Worm (Caenorhabditis elegans) whole organism, midembryonic: Measurements from ENCODE around the gene ser-4.

Experiments
- T22C8.4 ChIP-seq: fragments of 200-800 bp; sonication (Bioruptor generic); IDR thresholded peaks from 2 replicates; pipeline ENCODE4 v1.3.6; 2022; ENCODE audit warnings: missing genetic modification characterization, missing compliant biosample characterization
- cog-1 ChIP-seq: sonication (generic microtip); optimal IDR thresholded peaks from 2 replicates; lab custom pipeline; 2016; ENCODE audit warnings: missing genetic modification characterization, missing compliant biosample characterization
- flt-1 ChIP-seq: fragments of 200-800 bp; sonication (Bioruptor generic); IDR thresholded peaks from 2 replicates; pipeline ENCODE4 v1.3.6; 2022; ENCODE audit warnings: missing genetic modification characterization, missing compliant biosample characterization
- klf-2 ChIP-seq: fragments of 200-800 bp; sonication (Bioruptor generic); conservative IDR thresholded peaks from 2 replicates; pipeline ENCODE4 v1.3.6; 2022; ENCODE audit warnings: missing genetic modification reagents, missing genetic modification characterization, missing compliant biosample characterization
- med-1 ChIP-seq: sonication (generic microtip); optimal IDR thresholded peaks from 2 replicates; lab custom pipeline; 2017; ENCODE audit warnings: missing genetic modification characterization, mild to moderate bottlenecking, missing compliant biosample characterization, antibody characterized with exemption, missing genetic modification reagents; ENCODE audit not compliant: insufficient read depth
- ref-1 ChIP-seq: fragments of 200-800 bp; sonication (Bioruptor generic); conservative IDR thresholded peaks from 2 replicates; pipeline ENCODE4 v1.3.6; 2022; ENCODE audit warnings: missing genetic modification reagents, missing genetic modification characterization, missing compliant biosample characterization
- tab-1 ChIP-seq: fragments of 200-800 bp; sonication (Bioruptor generic); IDR thresholded peaks from 2 replicates; pipeline ENCODE4 v1.3.6; 2022; ENCODE audit warnings: missing genetic modification characterization, missing compliant biosample characterization
- ztf-23 ChIP-seq: fragments of 200-800 bp; sonication (Bioruptor generic); IDR thresholded peaks from 2 replicates; pipeline ENCODE4 v1.3.6; 2022; ENCODE audit warnings: missing genetic modification reagents, missing genetic modification characterization, missing compliant biosample characterization
- ztf-29 ChIP-seq: fragments of 200-800 bp; sonication (Bioruptor generic); IDR thresholded peaks from 2 replicates; pipeline ENCODE4 v1.3.6; 2022; ENCODE audit warnings: missing genetic modification reagents, missing genetic modification characterization, missing compliant biosample characterization

Gene ser-4

DNA sequence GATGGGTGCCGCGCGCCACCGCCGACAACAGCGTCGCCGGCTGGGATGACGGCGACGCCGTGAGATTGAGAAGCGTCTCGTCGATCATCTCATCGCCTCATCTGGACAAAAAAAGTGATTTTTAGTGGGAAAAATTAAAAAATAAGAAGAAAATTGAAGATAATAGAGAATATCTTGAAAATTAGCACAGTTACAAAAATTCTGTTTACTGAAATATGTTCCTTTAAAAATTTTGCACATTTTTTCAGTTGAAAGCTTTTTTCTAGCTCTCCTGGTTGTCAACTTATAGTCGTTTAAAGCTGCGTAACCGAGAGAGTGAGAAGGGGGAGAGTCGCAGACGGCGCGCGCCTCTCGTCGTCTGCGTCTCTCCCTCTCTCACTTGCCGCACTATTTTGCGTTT, at the start of gene ser-4:
ser-4 (minus strand) TSS at position 101 of the 400 bp plus-strand sequence.
- TF ChIP-seq ztf-23 (GFP tag; lab: Robert Waterston, UW), result no peak
- TF ChIP-seq klf-2 (GFP tag; lab: Robert Waterston, UW), result no peak
- no peak for TF ChIP-seq flt-1 (GFP tag; lab: Robert Waterston, UW)

DNA sequence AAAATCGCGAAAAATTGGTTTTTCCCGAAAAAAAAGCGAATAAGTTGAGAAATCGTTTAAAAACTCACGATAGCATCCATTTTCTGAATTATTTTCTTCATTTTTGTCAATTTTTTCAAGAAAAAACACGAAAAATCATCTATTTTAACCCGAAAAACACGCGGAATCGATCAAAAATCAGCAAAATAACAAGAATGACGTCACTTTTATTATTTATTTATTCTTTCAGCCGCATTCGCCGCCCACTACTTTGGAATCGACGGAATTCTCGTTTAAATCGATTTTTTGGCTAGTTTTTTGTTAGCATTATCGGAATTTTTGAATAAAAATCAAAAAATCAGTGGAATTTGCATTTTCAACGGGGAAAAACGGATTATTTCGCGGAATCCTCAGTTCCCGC, 45.1 kb upstream of the ser-4 start, which contains the start of gene Y39A3CL.4:
Y39A3CL.4 (minus strand) TSS at position 101 of the 400 bp plus-strand sequence.
- TF ChIP-seq cog-1 (tag; lab: Kevin White, UChicago), result no peak
- no peak for TF ChIP-seq T22C8.4 (GFP tag; lab: Robert Waterston, UW)
- TF ChIP-seq ztf-29 (GFP tag; lab: Robert Waterston, UW), result no peak
- no peak for TF ChIP-seq tab-1 (GFP tag; lab: Robert Waterston, UW)
- TF ChIP-seq flt-1 (GFP tag; lab: Robert Waterston, UW), result no peak
- no peak for TF ChIP-seq klf-2 (GFP tag; lab: Robert Waterston, UW)
- TF ChIP-seq ref-1 (GFP tag; lab: Robert Waterston, UW), result no peak
- no peak for TF ChIP-seq ztf-23 (GFP tag; lab: Robert Waterston, UW)
- TF ChIP-seq med-1, result no peak

DNA sequence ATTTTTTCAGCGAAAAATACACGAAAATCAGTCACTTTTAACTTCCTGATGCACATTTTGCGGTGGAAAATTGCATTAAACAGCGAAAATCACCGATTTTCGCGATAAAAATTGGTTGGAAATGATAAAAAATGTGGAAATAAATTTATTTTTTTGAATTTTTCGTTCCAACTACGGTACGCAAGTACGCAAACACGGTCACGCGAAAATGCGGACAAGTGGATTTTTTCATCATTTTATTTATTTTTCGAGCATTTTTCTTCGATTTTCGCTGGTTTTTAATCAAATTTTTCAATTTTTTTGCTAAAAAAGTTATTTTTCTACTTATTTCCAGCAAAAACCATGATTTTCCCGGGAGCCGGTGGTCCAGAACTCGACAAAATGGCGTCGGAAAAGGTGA, 44.6 kb upstream of the ser-4 start, which contains the start of gene Y39A3CL.3:
Y39A3CL.3 (plus strand) TSS at position 335 of the 400 bp plus-strand sequence.
- TF ChIP-seq ztf-29 (GFP tag; lab: Robert Waterston, UW), result no peak
- TF ChIP-seq ref-1 (GFP tag; lab: Robert Waterston, UW), result no peak
- TF ChIP-seq cog-1 (tag; lab: Kevin White, UChicago), result no peak
- TF ChIP-seq tab-1 (GFP tag; lab: Robert Waterston, UW), result no peak
- TF ChIP-seq T22C8.4 (GFP tag; lab: Robert Waterston, UW), result no peak
- TF ChIP-seq ztf-23 (GFP tag; lab: Robert Waterston, UW), result no peak
- no peak for TF ChIP-seq med-1
- no peak for TF ChIP-seq flt-1 (GFP tag; lab: Robert Waterston, UW)
- TF ChIP-seq klf-2 (GFP tag; lab: Robert Waterston, UW), result no peak

DNA sequence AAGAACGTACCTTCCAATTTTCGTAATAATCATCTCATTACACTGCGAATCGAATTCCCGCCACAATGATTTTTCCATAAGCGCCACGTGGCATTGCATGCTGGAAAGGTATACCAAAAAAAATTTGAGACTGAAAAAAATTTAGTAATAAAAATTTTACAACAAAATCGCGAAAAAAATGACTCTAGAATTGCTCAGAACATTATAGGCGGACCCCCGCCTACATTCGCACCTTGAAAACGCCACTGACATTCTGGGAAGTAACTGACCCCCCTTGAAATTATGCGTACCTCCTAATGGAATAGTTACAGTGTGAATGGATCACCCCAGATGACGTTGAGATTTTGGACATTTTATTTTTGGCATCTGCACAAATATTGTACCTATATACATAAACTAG, 37.1 kb upstream of the ser-4 start, which contains the start of gene tbx-43:
tbx-43 (minus strand) TSS at position 101 of the 400 bp plus-strand sequence.
- TF ChIP-seq ztf-29 (GFP tag; lab: Robert Waterston, UW) (no peak), ztf-23 (GFP tag; lab: Robert Waterston, UW) (no peak), med-1 (no peak), flt-1 (GFP tag; lab: Robert Waterston, UW) (no peak), ref-1 (GFP tag; lab: Robert Waterston, UW) (no peak), tab-1 (GFP tag; lab: Robert Waterston, UW) (no peak), klf-2 (GFP tag; lab: Robert Waterston, UW) (no peak), T22C8.4 (GFP tag; lab: Robert Waterston, UW) (no peak), cog-1 (tag; lab: Kevin White, UChicago) (no peak)

DNA sequence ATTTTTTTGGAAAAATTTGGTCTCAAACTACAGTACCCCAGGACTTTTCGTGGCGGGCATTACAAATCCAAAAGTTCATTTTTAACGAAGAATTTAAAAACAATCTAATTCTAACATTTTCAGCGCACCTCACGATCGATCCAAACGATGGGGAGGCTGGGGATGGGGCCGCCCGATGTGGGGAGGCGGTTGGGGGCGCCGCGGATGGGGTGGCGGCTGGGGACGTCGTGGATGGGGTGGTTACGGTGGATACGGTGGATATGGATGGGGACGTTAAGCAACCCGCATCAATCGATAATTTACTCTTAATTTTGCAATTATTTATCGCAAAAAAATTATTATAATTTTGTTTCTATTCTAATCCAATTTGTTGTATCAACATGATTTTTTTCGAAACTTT, 31.6 kb upstream of the ser-4 start:
- TF ChIP-seq ref-1 (GFP tag; lab: Robert Waterston, UW) (no peak), cog-1 (tag; lab: Kevin White, UChicago) (no peak), T22C8.4 (GFP tag; lab: Robert Waterston, UW) (no peak), klf-2 (GFP tag; lab: Robert Waterston, UW) (no peak), flt-1 (GFP tag; lab: Robert Waterston, UW) (no peak), med-1 (no peak), ztf-23 (GFP tag; lab: Robert Waterston, UW) (no peak), tab-1 (GFP tag; lab: Robert Waterston, UW) (no peak), ztf-29 (GFP tag; lab: Robert Waterston, UW) (no peak)

DNA sequence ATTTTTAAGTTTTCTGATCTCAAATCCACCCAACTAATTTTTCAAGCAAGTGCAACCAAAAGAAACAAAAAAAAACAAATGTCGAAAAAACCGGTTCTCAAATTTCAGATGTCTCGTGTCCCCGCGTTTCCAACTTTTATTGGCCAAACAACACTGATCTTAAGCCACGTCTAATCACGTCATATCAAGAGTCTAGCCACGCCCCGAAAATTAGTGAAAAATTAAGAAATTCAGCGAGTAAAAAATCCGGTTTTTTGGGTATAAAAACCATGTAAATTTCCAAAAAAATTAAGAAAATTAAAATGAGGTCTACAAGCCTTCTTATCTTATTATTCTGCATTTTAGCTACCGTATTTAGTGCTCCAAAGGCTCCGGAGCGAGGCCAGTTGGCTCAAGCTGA, 30.3 kb upstream of the ser-4 start, which contains the start of gene cnc-6:
cnc-6 (plus strand) TSS at position 301 of the 400 bp plus-strand sequence.
- no peak for TF ChIP-seq flt-1 (GFP tag; lab: Robert Waterston, UW)
- no peak for TF ChIP-seq cog-1 (tag; lab: Kevin White, UChicago)
- no peak for TF ChIP-seq ztf-23 (GFP tag; lab: Robert Waterston, UW)

DNA sequence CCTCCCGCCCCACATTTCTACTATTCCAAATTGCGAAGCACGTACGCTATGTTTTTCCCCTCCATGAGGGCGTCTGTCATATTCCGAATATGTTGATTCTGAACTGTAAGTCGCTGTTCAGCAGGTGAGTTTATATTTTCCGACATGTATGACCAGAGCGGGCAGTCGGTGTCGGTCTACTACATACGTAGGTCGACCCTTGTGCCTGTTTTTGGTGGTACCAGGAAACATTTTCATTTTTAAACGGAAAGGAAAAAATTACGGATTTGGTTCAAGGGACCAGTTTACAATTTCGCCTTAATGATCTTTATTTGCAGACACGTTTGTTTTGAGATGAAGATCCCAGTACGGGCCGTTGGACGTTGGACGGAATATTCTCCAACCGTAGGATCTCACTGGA, 25.7 kb upstream of the ser-4 start, which contains the start of gene Y46E12A.2:
Y46E12A.2 (plus strand) TSS at position 301 of the 400 bp plus-strand sequence.
- TF ChIP-seq tab-1 (GFP tag; lab: Robert Waterston, UW) (no peak), ztf-23 (GFP tag; lab: Robert Waterston, UW) (no peak), cog-1 (tag; lab: Kevin White, UChicago) (no peak), med-1 (no peak), ztf-29 (GFP tag; lab: Robert Waterston, UW) (no peak), ref-1 (GFP tag; lab: Robert Waterston, UW) (no peak), flt-1 (GFP tag; lab: Robert Waterston, UW) (no peak), klf-2 (GFP tag; lab: Robert Waterston, UW) (no peak), T22C8.4 (GFP tag; lab: Robert Waterston, UW) (no peak)

DNA sequence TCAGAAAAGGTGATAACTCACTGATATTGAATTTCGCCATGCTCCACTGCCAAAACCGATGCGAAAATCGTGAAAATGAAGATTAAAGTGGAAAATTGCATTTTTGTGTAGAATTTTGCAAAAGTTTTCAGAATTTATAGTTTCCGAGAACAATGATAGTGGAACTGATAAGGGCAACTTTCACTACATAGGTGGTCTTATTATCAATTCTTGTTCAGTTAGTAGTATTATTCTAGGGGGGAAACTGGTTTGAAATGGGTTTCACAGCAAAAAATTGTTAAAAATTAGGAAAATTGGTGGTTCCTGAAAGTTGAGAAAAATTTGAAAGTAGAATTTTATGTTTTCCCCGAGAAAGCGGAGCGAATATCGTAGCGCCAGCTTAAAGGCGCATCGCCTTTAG, 25.2 kb upstream of the ser-4 start, which contains the start of gene Y46E12A.5:
Y46E12A.5 (minus strand) TSS at position 101 of the 400 bp plus-strand sequence.
- TF ChIP-seq ztf-29 (GFP tag; lab: Robert Waterston, UW), result no peak
- no peak for TF ChIP-seq ztf-23 (GFP tag; lab: Robert Waterston, UW)
- no peak for TF ChIP-seq klf-2 (GFP tag; lab: Robert Waterston, UW)
- TF ChIP-seq ref-1 (GFP tag; lab: Robert Waterston, UW), result no peak

DNA sequence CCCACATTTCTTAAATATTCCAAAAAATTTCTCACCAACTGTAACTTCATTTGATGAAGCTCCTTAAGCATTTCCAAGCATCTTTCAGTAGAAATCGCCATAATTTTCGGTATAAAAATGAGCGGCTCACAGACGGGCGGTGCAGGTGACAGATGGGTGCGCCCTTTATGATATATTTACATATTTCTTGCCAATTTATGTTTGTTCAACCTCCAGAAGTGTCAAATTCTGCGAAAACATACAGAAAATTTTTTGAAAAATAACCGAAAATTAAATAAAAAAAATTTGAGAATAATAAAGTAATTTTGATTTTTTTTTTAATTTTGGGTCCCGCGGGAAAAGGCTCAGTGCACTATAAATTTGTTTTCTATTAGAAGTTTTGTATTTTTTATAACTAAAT, 21.9 kb upstream of the ser-4 start, which contains the start of gene Y46E12A.3:
Y46E12A.3 (minus strand) TSS at position 101 of the 400 bp plus-strand sequence.
- no peak for TF ChIP-seq flt-1 (GFP tag; lab: Robert Waterston, UW)
- no peak for TF ChIP-seq med-1
- TF ChIP-seq tab-1 (GFP tag; lab: Robert Waterston, UW), result no peak
- no peak for TF ChIP-seq ref-1 (GFP tag; lab: Robert Waterston, UW)
